Worm (Caenorhabditis elegans) whole organism, mixed stage, embryonic: ENCODE results near the gene bus-19.
"Not testable (repeated sequence)": the region's sequence is repeated elsewhere in the genome, so short reads cannot be mapped to it uniquely, and the experiment has no call there.

Source experiments
- M03D4.4 ChIP-seq: sonication (generic microtip); optimal IDR thresholded peaks from 2 replicates; lab custom pipeline; 2017; ENCODE audit warnings: mild to moderate bottlenecking, missing genetic modification characterization, missing compliant biosample characterization
- blmp-1 ChIP-seq: fragments of 150-350 bp; optimal IDR thresholded peaks from 2 replicates; lab custom pipeline; 2014; ENCODE audit warnings: missing biosample characterization, missing genetic modification characterization
- ceh-39 ChIP-seq: fragments of 150-350 bp; optimal IDR thresholded peaks from 2 replicates; lab custom pipeline; 2014; ENCODE audit warnings: missing biosample characterization, missing genetic modification characterization
- ceh-83 ChIP-seq: fragments of 200-800 bp; sonication (Bioruptor generic); optimal IDR thresholded peaks from 2 replicates; lab custom pipeline; 2018; ENCODE audit warnings: mild to moderate bottlenecking, missing genetic modification characterization, missing compliant biosample characterization
- ces-1 ChIP-seq: fragments of 150-350 bp; optimal IDR thresholded peaks from 2 replicates; lab custom pipeline; 2014; ENCODE audit warnings: missing biosample characterization, missing genetic modification reagents, missing genetic modification characterization
- cnd-1 ChIP-seq: fragments of 200-800 bp; sonication (Bioruptor generic); optimal IDR thresholded peaks from 2 replicates; lab custom pipeline; 2018; ENCODE audit warnings: mild to moderate bottlenecking, missing genetic modification characterization, missing compliant biosample characterization
- drap-1 ChIP-seq: fragments of 200-800 bp; sonication (Bioruptor generic); optimal IDR thresholded peaks from 3 replicates; lab custom pipeline; 2018; ENCODE audit warnings: mild to moderate bottlenecking, missing genetic modification characterization, missing compliant biosample characterization
- elt-1 ChIP-seq: sonication (generic microtip); optimal IDR thresholded peaks from 2 replicates; lab custom pipeline; 2017; ENCODE audit warnings: missing genetic modification characterization, mild to moderate bottlenecking, missing compliant biosample characterization, antibody characterized with exemption, moderate library complexity, borderline replicate concordance; ENCODE audit not compliant: insufficient read depth
- elt-3 ChIP-seq: fragments of 150-350 bp; optimal IDR thresholded peaks from 2 replicates; lab custom pipeline; 2014; ENCODE audit warnings: missing biosample characterization, missing genetic modification characterization
- flh-1 ChIP-seq: fragments of 200-800 bp; sonication (Bioruptor generic); optimal IDR thresholded peaks from 2 replicates; lab custom pipeline; 2018; ENCODE audit warnings: mild to moderate bottlenecking, missing genetic modification characterization, moderate library complexity, missing compliant biosample characterization
- hlh-1 ChIP-seq: fragments of 150-350 bp; optimal IDR thresholded peaks from 2 replicates; lab custom pipeline; 2014; ENCODE audit warnings: missing biosample characterization, missing genetic modification reagents, missing genetic modification characterization
- lin-13 ChIP-seq: fragments of 150-350 bp; optimal IDR thresholded peaks from 2 replicates; lab custom pipeline; 2014; ENCODE audit warnings: missing biosample characterization, missing genetic modification characterization
- lsy-2 ChIP-seq: fragments of 150-350 bp; optimal IDR thresholded peaks from 2 replicates; lab custom pipeline; 2014; ENCODE audit warnings: missing biosample characterization, missing genetic modification characterization
- mab-5 ChIP-seq: fragments of 150-350 bp; optimal IDR thresholded peaks from 2 replicates; lab custom pipeline; 2014; ENCODE audit warnings: missing biosample characterization, missing genetic modification characterization
- mep-1 ChIP-seq: fragments of 150-350 bp; optimal IDR thresholded peaks from 2 replicates; lab custom pipeline; 2017; ENCODE audit warnings: missing biosample characterization, missing genetic modification reagents, missing genetic modification characterization, inconsistent platforms
- nhr-12 ChIP-seq: fragments of 150-350 bp; optimal IDR thresholded peaks from 2 replicates; lab custom pipeline; 2014; ENCODE audit warnings: missing biosample characterization, missing genetic modification characterization
- nhr-237 ChIP-seq: fragments of 150-350 bp; optimal IDR thresholded peaks from 2 replicates; lab custom pipeline; 2014; ENCODE audit warnings: missing biosample characterization, missing genetic modification characterization
- nhr-76 ChIP-seq: sonication (generic microtip); optimal IDR thresholded peaks from 2 replicates; lab custom pipeline; 2017; ENCODE audit warnings: missing biosample characterization, missing genetic modification characterization
- pha-4 ChIP-seq: fragments of 150-350 bp; optimal IDR thresholded peaks from 2 replicates; lab custom pipeline; 2018; ENCODE audit warnings: missing biosample characterization, missing genetic modification reagents, missing genetic modification characterization
- sem-2 ChIP-seq: fragments of 200-800 bp; sonication (Bioruptor generic); optimal IDR thresholded peaks from 2 replicates; lab custom pipeline; 2018; ENCODE audit warnings: mild to moderate bottlenecking, missing genetic modification characterization, missing compliant biosample characterization
- snpc-4 ChIP-seq: fragments of 150-350 bp; optimal IDR thresholded peaks from 2 replicates; lab custom pipeline; 2014; ENCODE audit warnings: missing biosample characterization, missing genetic modification characterization
- sptf-1 ChIP-seq: sonication (generic microtip); optimal IDR thresholded peaks from 2 replicates; lab custom pipeline; 2017; ENCODE audit warnings: mild to moderate bottlenecking, missing genetic modification characterization, moderate library complexity, missing compliant biosample characterization
- tbx-8 ChIP-seq: fragments of 200-800 bp; sonication (Bioruptor generic); optimal IDR thresholded peaks from 2 replicates; lab custom pipeline; 2018; ENCODE audit warnings: mild to moderate bottlenecking, missing genetic modification characterization, moderate library complexity, missing compliant biosample characterization
- unc-120 ChIP-seq: sonication (generic microtip); optimal IDR thresholded peaks from 2 replicates; lab custom pipeline; 2017; ENCODE audit warnings: missing genetic modification characterization, missing compliant biosample characterization; ENCODE audit not compliant: poor library complexity, severe bottlenecking
- unc-62 ChIP-seq: fragments of 150-350 bp; optimal IDR thresholded peaks from 2 replicates; lab custom pipeline; 2014; ENCODE audit warnings: missing biosample characterization, missing genetic modification reagents, missing genetic modification characterization
- zip-8 ChIP-seq: fragments of 150-350 bp; optimal IDR thresholded peaks from 2 replicates; lab custom pipeline; 2014; ENCODE audit warnings: missing biosample characterization, missing genetic modification characterization
- ztf-11 ChIP-seq: fragments of 150-350 bp; optimal IDR thresholded peaks from 2 replicates; lab custom pipeline; 2014; ENCODE audit warnings: missing biosample characterization, missing genetic modification characterization

bus-19 gene

ce11 chrV:12844748-12845147, 27.1 kb upstream of the bus-19 start:
- TF ChIP-seq unc-62 (GFP tag; lab: Kevin White, UChicago) (no peak), flh-1 (GFP tag; lab: Kevin White, UChicago) (no peak)

- TF ChIP-seq nhr-237 (no peak), mep-1 (tag; lab: Kevin White, UChicago) (no peak), blmp-1 (no peak)
Measured at ce11 chrV:12845247-12845646, 26.6 kb upstream of the bus-19 start, which contains the start of gene C44H9.6. TSS of gene C44H9.6 (minus strand) at chrV:12845347.

ce11 chrV:12849736-12850135, 22.1 kb upstream of the bus-19 start, which contains the start of gene C44H9.5:
TSS of gene C44H9.5 (minus strand) at chrV:12849864.
- TF ChIP-seq nhr-237 (no peak), lin-13 (no peak)

- TF ChIP-seq lin-13 (no peak), hlh-1 (tag; lab: Kevin White, UChicago) (no peak), snpc-4 (tag; lab: Kevin White, UChicago) (no peak), nhr-12 (tag; lab: Kevin White, UChicago) (no peak), nhr-76 (tag; lab: Kevin White, UChicago) (no peak)
Measured at ce11 chrV:12852355-12852754, 19.5 kb upstream of the bus-19 start.

ce11 chrV:12854766-12855165, 17.1 kb upstream of the bus-19 start, which contains the start of gene C44H9.7:
TSS of gene C44H9.7 (minus strand) at chrV:12854866.
- TF ChIP-seq M03D4.4, result no peak
- TF ChIP-seq ceh-83 (GFP tag; lab: Kevin White, UChicago), result no peak
- TF ChIP-seq elt-3 (tag; lab: Kevin White, UChicago), result no peak
- no peak for TF ChIP-seq sem-2 (GFP tag; lab: Kevin White, UChicago)
- TF ChIP-seq sptf-1 (tag; lab: Kevin White, UChicago), result no peak
- no peak for TF ChIP-seq tbx-8 (GFP tag; lab: Kevin White, UChicago)
- TF ChIP-seq drap-1 (GFP tag; lab: Kevin White, UChicago), result no peak
- TF ChIP-seq ces-1 (GFP tag; lab: Kevin White, UChicago), result no peak
- TF ChIP-seq lsy-2 (tag; lab: Kevin White, UChicago), result no peak
- TF ChIP-seq snpc-4 (tag; lab: Kevin White, UChicago), result no peak
- TF ChIP-seq zip-8 (tag; lab: Kevin White, UChicago), result no peak
- no peak for TF ChIP-seq unc-120 (tag; lab: Kevin White, UChicago)
- no peak for TF ChIP-seq mab-5
- no peak for TF ChIP-seq mep-1 (tag; lab: Kevin White, UChicago)
- TF ChIP-seq ceh-39, result no peak
- no peak for TF ChIP-seq pha-4 (tag; lab: Kevin White, UChicago)
- TF ChIP-seq ztf-11 (tag; lab: Kevin White, UChicago), result no peak

- no peak for TF ChIP-seq lsy-2 (tag; lab: Kevin White, UChicago)
Measured at ce11 chrV:12859144-12859543, 12.7 kb upstream of the bus-19 start, which contains the start of gene anp-1. TSS of gene anp-1 (plus strand) at chrV:12859444.

ce11 chrV:12865615-12866014, 6.2 kb upstream of the bus-19 start, which contains the start of gene T07F10.5:
TSS of gene T07F10.5 (plus strand) at chrV:12865915.
- not testable (repeated sequence) for TF ChIP-seq mep-1 (tag; lab: Kevin White, UChicago); lsy-2 (tag; lab: Kevin White, UChicago); nhr-237

ce11 chrV:12867997-12868396, 3.9 kb upstream of the bus-19 start, which contains the start of gene nspg-1:
TSS of gene nspg-1 (minus strand) at chrV:12868097.
- TF ChIP-seq lin-13 (no peak), sem-2 (GFP tag; lab: Kevin White, UChicago) (no peak), mab-5 (no peak), elt-1 (tag; lab: Kevin White, UChicago) (no peak), cnd-1 (tag; lab: Kevin White, UChicago) (no peak)
